Fruit fly (Drosophila melanogaster) Kc167 (cell line): Measurements from ENCODE around the gene CG46465.

Experiments
- Sin3A ChIP-seq: fragments of >200 bp; optimal IDR thresholded peaks from 2 replicates; lab custom pipeline; 2018; ENCODE audit warnings: missing external identifiers
- h ChIP-seq: fragments of >200 bp; optimal IDR thresholded peaks from 3 replicates; lab custom pipeline; 2018; ENCODE audit warnings: missing external identifiers
- insv ChIP-seq: fragments of >200 bp; optimal IDR thresholded peaks from 3 replicates; lab custom pipeline; 2018; ENCODE audit warnings: missing external identifiers
- ttk ChIP-seq: sonication (Bioruptor generic); optimal IDR thresholded peaks from 2 replicates; lab custom pipeline; 2017; ENCODE audit warnings: missing external identifiers

- no peak for TF ChIP-seq Sin3A (lab: Kevin White, UChicago)
- TF ChIP-seq ttk (lab: Kevin White, UChicago), result no peak
- no peak for TF ChIP-seq h (lab: Kevin White, UChicago)
- TF ChIP-seq insv, result no peak
These were observed 45.2 kb downstream of the CG46465 start for dm6 chr2L:19037455-19037854.
